Fruit fly (Drosophila melanogaster) S2 (cell line): Measurements from ENCODE around the gene CG13705.

ENCODE experiments used
- CG8478 ChIP-seq: fragments of >200 bp; optimal IDR thresholded peaks from 2 replicates; lab custom pipeline; 2018
- CTCF ChIP-seq, 2 experiments: fragments of >200 bp; optimal IDR thresholded peaks; 2 replicates each; lab custom pipeline; 2018

- TF ChIP-seq CG8478 (lab: Kevin White, UChicago) (no peak), CTCF (optimal IDR thresholded peaks at IDR 0.05; lab: Kevin White, UChicago) (no peak)
These were observed 35.7 kb upstream of the CG13705 start, which contains the start of gene Dnah3 for dm6 chr3L:4860969-4861368.
